Worm (Caenorhabditis elegans): ENCODE results near the gene K01A11.1.

K01A11.1 gene

ce11 chrIII:3389426-3390020 lies 41.8 kb downstream of the K01A11.1 start, which contains the start of the genes elmd-1 and hecw-1:
Gene elmd-1 (plus strand): TSS chrIII:3389919.
Gene hecw-1 (minus strand): TSS chrIII:3389970.
- peak; percentile 86 for TF ChIP-seq nfyb-1 (GFP tag; IDR thresholded peaks at IDR 0.05)
- 0 out of 2 replicates have a peak, but pooled peaks have one; percentile 36 for TF ChIP-seq zfh-2 (GFP tag; conservative IDR thresholded peaks at IDR 0.05)
- TF ChIP-seq dox-1 (GFP tag; IDR thresholded peaks at IDR 0.05), result peak; percentile 78
- peak; percentile 67 for TF ChIP-seq ztf-18 (tag; optimal IDR thresholded peaks at IDR 0.05)
- TF ChIP-seq mcd-1 (GFP tag; IDR thresholded peaks at IDR 0.05), result peak; percentile 74
- TF ChIP-seq dpl-1 (GFP tag; optimal IDR thresholded peaks at IDR 0.05), result no peak
- TF ChIP-seq sptf-2 (GFP tag; optimal IDR thresholded peaks at IDR 0.05), result peak; percentile 7
- TF ChIP-seq unc-62 (GFP tag; optimal IDR thresholded peaks at IDR 0.05), result no peak
- no peak for TF ChIP-seq F57A8.1 (GFP tag; optimal IDR thresholded peaks at IDR 0.05)
- peak; percentile 60; the same call in 1 of the 2 replicates for TF ChIP-seq rcor-1 (GFP tag; IDR thresholded peaks at IDR 0.05)
- peak; percentile 56 for TF ChIP-seq attf-5 (GFP tag; optimal IDR thresholded peaks at IDR 0.05)
- peak; percentile 86 for TF ChIP-seq lin-26 (GFP tag; IDR thresholded peaks at IDR 0.05)
- TF ChIP-seq pbrm-1 (GFP tag; IDR thresholded peaks at IDR 0.05), result peak; percentile 70; the same call in 1 of the 2 replicates
- no peak for TF ChIP-seq sdz-38 (tag; optimal IDR thresholded peaks at IDR 0.05)
- TF ChIP-seq Y53F4B.3 (GFP tag; IDR thresholded peaks at IDR 0.05), result no peak
- peak; percentile 13 for TF ChIP-seq ztf-26 (tag; optimal IDR thresholded peaks at IDR 0.05)
- TF ChIP-seq hsf-1 (GFP tag; IDR thresholded peaks at IDR 0.05), result 0 out of 2 replicates have a peak, but pooled peaks have one; percentile 35
- TF ChIP-seq cebp-2 (GFP tag; IDR thresholded peaks at IDR 0.05), result no peak
- peak; percentile 71 for TF ChIP-seq F49E8.2 (tag; optimal IDR thresholded peaks at IDR 0.05; ENCODE audit: insufficient read depth)
- TF ChIP-seq unc-130 (GFP tag; optimal IDR thresholded peaks at IDR 0.05), result no peak
- TF ChIP-seq athp-1 (tag; optimal IDR thresholded peaks at IDR 0.05), result peak; percentile 29
- TF ChIP-seq ZK185.1 (tag; optimal IDR thresholded peaks at IDR 0.05; ENCODE audit: poor library complexity, severe bottlenecking), result no peak
- peak; percentile 3 for TF ChIP-seq F52B5.7 (tag; optimal IDR thresholded peaks at IDR 0.05)
- TF ChIP-seq D2030.7 (GFP tag; IDR thresholded peaks at IDR 0.05), result peak; percentile 77
- no peak for TF ChIP-seq fkh-3 (tag; optimal IDR thresholded peaks at IDR 0.05)
- peak; percentile 78 for TF ChIP-seq F33H1.4 (GFP tag; IDR thresholded peaks at IDR 0.05)
- TF ChIP-seq lir-1 (GFP tag; conservative IDR thresholded peaks at IDR 0.05), result no peak
- TF ChIP-seq mes-4 (tag; optimal IDR thresholded peaks at IDR 0.05), result no peak
- TF ChIP-seq B0035.1 (tag; optimal IDR thresholded peaks at IDR 0.05), result peak; percentile 30
- TF ChIP-seq T07F8.4 (tag; optimal IDR thresholded peaks at IDR 0.05), result peak; percentile 28
- 0 out of 2 replicates have a peak, but pooled peaks have one; percentile 29 for TF ChIP-seq ceh-100 (GFP tag; IDR thresholded peaks at IDR 0.05)
- peak; percentile 54 for TF ChIP-seq madf-10 (tag; optimal IDR thresholded peaks at IDR 0.05)
- TF ChIP-seq F22D6.2 (tag; optimal IDR thresholded peaks at IDR 0.05), result no peak
- no peak for TF ChIP-seq hmg-20 (GFP tag; IDR thresholded peaks at IDR 0.05)
- no peak for TF ChIP-seq ama-1 (optimal IDR thresholded peaks at IDR 0.05)
- peak in 1 of 2 experiments; percentile 74 for TF ChIP-seq ama-1 (GFP tag; optimal IDR thresholded peaks at IDR 0.05)
- no peak for TF ChIP-seq ceh-40 (GFP tag; IDR thresholded peaks at IDR 0.05)
- TF ChIP-seq F10E7.11 (tag; optimal IDR thresholded peaks at IDR 0.05), result no peak
- TF ChIP-seq lag-1 (GFP tag; IDR thresholded peaks at IDR 0.05), result no peak
- TF ChIP-seq egl-44 (GFP tag; IDR thresholded peaks at IDR 0.05), result peak; percentile 72; the same call in 1 of the 2 replicates
- peak; percentile 59 for TF ChIP-seq ztf-22 (GFP tag; optimal IDR thresholded peaks at IDR 0.05)
- TF ChIP-seq let-607 (tag; optimal IDR thresholded peaks at IDR 0.05), result peak; percentile 19 to 55
- TF ChIP-seq cebp-1 (GFP tag; IDR thresholded peaks at IDR 0.05), result 0 out of 2 replicates have a peak, but pooled peaks have one; percentile 17
- TF ChIP-seq cebp-1 (tag; optimal IDR thresholded peaks at IDR 0.05), result peak; percentile 56
- TF ChIP-seq die-1 (tag; optimal IDR thresholded peaks at IDR 0.05), result peak; percentile 46
- TF ChIP-seq atf-7 (tag; optimal IDR thresholded peaks at IDR 0.05), result peak; percentile 45
- TF ChIP-seq tlf-1 (GFP tag; optimal IDR thresholded peaks at IDR 0.05), result peak; percentile 8
- 0 out of 2 replicates have a peak, but pooled peaks have one; percentile 20 for TF ChIP-seq Y53G8AR.9 (GFP tag; conservative IDR thresholded peaks at IDR 0.05)
- TF ChIP-seq lin-54 (GFP tag; optimal IDR thresholded peaks at IDR 0.05), result peak; percentile 63
